Worm (Caenorhabditis elegans) whole organism, mixed stage, embryonic: ENCODE results near the gene F07B10.4.

Source experiments
- mep-1 ChIP-seq: fragments of 150-350 bp; optimal IDR thresholded peaks from 2 replicates; lab custom pipeline; 2017; ENCODE audit warnings: missing biosample characterization, missing genetic modification reagents, missing genetic modification characterization, inconsistent platforms
- nhr-76 ChIP-seq: sonication (generic microtip); optimal IDR thresholded peaks from 2 replicates; lab custom pipeline; 2017; ENCODE audit warnings: missing biosample characterization, missing genetic modification characterization

- TF ChIP-seq nhr-76 (tag; lab: Kevin White, UChicago) (no peak), mep-1 (tag; lab: Kevin White, UChicago) (no peak)
Observed at ce11 chrV:11225981-11226380, 36.9 kb downstream of the F07B10.4 start, which contains the start of gene bgal-1.
